Fruit fly (Drosophila melanogaster) whole organism, embryonic: ENCODE data around the gene Ns1.

Experiments
- Atf-2 ChIP-seq: fragments of 200-800 bp; sonication (Bioruptor generic); optimal IDR thresholded peaks from 2 replicates; lab custom pipeline; 2016; ENCODE audit warnings: missing biosample characterization, missing genetic modification characterization
- Atf3 ChIP-seq: fragments of 200-800 bp; sonication (Bioruptor generic); optimal IDR thresholded peaks from 3 replicates; lab custom pipeline; 2016; ENCODE audit warnings: missing biosample characterization, missing genetic modification characterization
- B-H2 ChIP-seq: fragments of 200-800 bp; sonication (Bioruptor generic); optimal IDR thresholded peaks from 2 replicates; lab custom pipeline; 2018; ENCODE audit warnings: missing biosample characterization, mild to moderate bottlenecking, missing genetic modification characterization
- Blimp-1 ChIP-seq: fragments of 200-800 bp; sonication (Bioruptor generic); optimal IDR thresholded peaks from 3 replicates; lab custom pipeline; 2018; ENCODE audit warnings: missing biosample characterization, missing genetic modification characterization, mild to moderate bottlenecking, moderate library complexity, missing genetic modification reagents
- C15 ChIP-seq: fragments of 200-800 bp; sonication (Bioruptor generic); IDR thresholded peaks from 3 replicates; pipeline ENCODE4 v1.3.6; 2022; ENCODE audit warnings: missing biosample characterization, missing genetic modification characterization
- CG10209 ChIP-seq: fragments of 200-800 bp; sonication (Bioruptor generic); optimal IDR thresholded peaks from 3 replicates; lab custom pipeline; 2017; ENCODE audit warnings: missing biosample characterization, mild to moderate bottlenecking, missing genetic modification characterization, missing genetic modification reagents
- CG10565 ChIP-seq: fragments of 200-800 bp; sonication (Bioruptor generic); optimal IDR thresholded peaks from 3 replicates; lab custom pipeline; 2016; ENCODE audit warnings: missing biosample characterization, mild to moderate bottlenecking, missing genetic modification characterization
- CG13123 ChIP-seq: fragments of 200-800 bp; sonication (Bioruptor generic); optimal IDR thresholded peaks from 2 replicates; lab custom pipeline; 2016; ENCODE audit warnings: missing biosample characterization, missing genetic modification characterization
- CG1647 ChIP-seq: fragments of 200-800 bp; sonication (Bioruptor generic); optimal IDR thresholded peaks from 3 replicates; lab custom pipeline; 2016; ENCODE audit warnings: missing biosample characterization, missing genetic modification characterization
- CG16779 ChIP-seq: fragments of 200-800 bp; sonication (Bioruptor generic); IDR thresholded peaks from 2 replicates; pipeline ENCODE4 v1.3.6; 2022; ENCODE audit warnings: missing biosample characterization, missing genetic modification characterization
- CG17612 ChIP-seq: fragments of 200-800 bp; sonication (Bioruptor generic); IDR thresholded peaks from 2 replicates; pipeline ENCODE4 v1.3.6; 2022; ENCODE audit warnings: missing biosample characterization, missing genetic modification characterization
- CG17802 ChIP-seq: fragments of 200-800 bp; sonication (Bioruptor generic); optimal IDR thresholded peaks from 2 replicates; lab custom pipeline; 2018; ENCODE audit warnings: missing biosample characterization, mild to moderate bottlenecking, missing genetic modification characterization, moderate library complexity
- CG2116 ChIP-seq: fragments of 200-800 bp; sonication (Bioruptor generic); optimal IDR thresholded peaks from 3 replicates; lab custom pipeline; 2018; ENCODE audit warnings: missing biosample characterization, mild to moderate bottlenecking, missing genetic modification characterization
- CG2202 ChIP-seq: fragments of 200-800 bp; sonication (Bioruptor generic); optimal IDR thresholded peaks from 2 replicates; lab custom pipeline; 2018; ENCODE audit warnings: missing biosample characterization, mild to moderate bottlenecking, missing genetic modification characterization
- CG2875 ChIP-seq: fragments of 200-800 bp; sonication (Bioruptor generic); optimal IDR thresholded peaks from 2 replicates; lab custom pipeline; 2017; ENCODE audit warnings: missing biosample characterization, mild to moderate bottlenecking, missing genetic modification characterization, missing genetic modification reagents
- CG32532 ChIP-seq: fragments of 200-800 bp; sonication (Bioruptor generic); IDR thresholded peaks from 2 replicates; pipeline ENCODE4 v1.3.6; 2022; ENCODE audit warnings: missing biosample characterization, missing genetic modification characterization
- CG3726 ChIP-seq: fragments of 200-800 bp; sonication (Bioruptor generic); IDR thresholded peaks from 3 replicates; pipeline ENCODE4, ENCODE4 v1.3.6; 2022; ENCODE audit warnings: missing biosample characterization, missing genetic modification characterization
- CG4328 ChIP-seq: fragments of 200-800 bp; sonication (Bioruptor generic); optimal IDR thresholded peaks from 3 replicates; lab custom pipeline; 2017; ENCODE audit warnings: missing biosample characterization, missing genetic modification reagents, missing genetic modification characterization
- CG6683 ChIP-seq: fragments of 200-800 bp; sonication (Bioruptor generic); optimal IDR thresholded peaks from 2 replicates; lab custom pipeline; 2017; ENCODE audit warnings: missing biosample characterization, mild to moderate bottlenecking, missing genetic modification characterization, missing genetic modification reagents
- CG6689 ChIP-seq: fragments of 200-800 bp; sonication (Bioruptor generic); IDR thresholded peaks from 2 replicates; pipeline ENCODE4 v1.3.6; 2022; ENCODE audit warnings: missing biosample characterization, missing genetic modification characterization
- CG6765 ChIP-seq: fragments of 200-800 bp; sonication (Bioruptor generic); optimal IDR thresholded peaks from 3 replicates; lab custom pipeline; 2017; ENCODE audit warnings: missing biosample characterization, mild to moderate bottlenecking, missing genetic modification characterization
- CG8944 ChIP-seq: fragments of 200-800 bp; sonication (Bioruptor generic); optimal IDR thresholded peaks from 3 replicates; lab custom pipeline; 2016; ENCODE audit warnings: missing biosample characterization, missing genetic modification characterization
- D19A ChIP-seq: fragments of 200-800 bp; optimal IDR thresholded peaks from 3 replicates; lab custom pipeline; 2019; ENCODE audit warnings: missing biosample characterization, mild to moderate bottlenecking, missing genetic modification characterization, moderate library complexity
- Eip74EF ChIP-seq, 2 experiments: fragments of 200-800 bp in 1 of 2; fragments of >200 bp in 1 of 2; sonication (Bioruptor generic) in 1 of 2; optimal IDR thresholded peaks; 2 replicates each; lab custom pipeline; 2017 to 2019; ENCODE audit warnings: missing biosample characterization in 2 of 2, missing genetic modification characterization in 2 of 2, mild to moderate bottlenecking in 1 of 2, moderate library complexity in 1 of 2
- Elba2 ChIP-seq: fragments of 200-800 bp; sonication (Bioruptor generic); optimal IDR thresholded peaks from 3 replicates; lab custom pipeline; 2016; ENCODE audit warnings: missing biosample characterization, missing genetic modification characterization
- HLH4C ChIP-seq: fragments of 200-800 bp; sonication (Bioruptor generic); IDR thresholded peaks from 3 replicates; pipeline ENCODE4 v1.3.6; 2022; ENCODE audit warnings: missing biosample characterization, missing genetic modification characterization; ENCODE audit not compliant: partially characterized antibody
- Hr78 ChIP-seq, 2 experiments: fragments of 200-800 bp in 1 of 2; fragments of >200 bp in 1 of 2; sonication (Bioruptor generic) in 1 of 2; optimal IDR thresholded peaks; 2 replicates each; lab custom pipeline; 2017 to 2019; ENCODE audit warnings: missing biosample characterization in 2 of 2, missing genetic modification characterization in 2 of 2, mild to moderate bottlenecking in 1 of 2, moderate library complexity in 1 of 2
- MTF-1 ChIP-seq: fragments of 200-800 bp; sonication (Bioruptor generic); optimal IDR thresholded peaks from 2 replicates; lab custom pipeline; 2018; ENCODE audit warnings: missing biosample characterization, mild to moderate bottlenecking, missing genetic modification characterization, borderline replicate concordance
- Ptx1 ChIP-seq: fragments of 200-800 bp; sonication (Bioruptor generic); IDR thresholded peaks from 2 replicates; pipeline ENCODE4 v1.3.6; 2022; ENCODE audit warnings: missing biosample characterization, missing genetic modification characterization
- Rx ChIP-seq: fragments of 200-800 bp; sonication (Bioruptor generic); IDR thresholded peaks from 2 replicates; pipeline ENCODE4 v1.3.6; 2022; ENCODE audit warnings: missing biosample characterization, missing genetic modification characterization
- Sry-δ ChIP-seq: fragments of 200-800 bp; sonication (Bioruptor generic); optimal IDR thresholded peaks from 2 replicates; lab custom pipeline; 2016; ENCODE audit warnings: missing biosample characterization, missing genetic modification characterization
- Xrp1 ChIP-seq: fragments of 200-800 bp; sonication (Bioruptor generic); IDR thresholded peaks from 2 replicates; pipeline ENCODE4 v1.3.6; 2022; ENCODE audit warnings: missing biosample characterization, missing genetic modification characterization
- cas ChIP-seq: fragments of 200-800 bp; sonication (Bioruptor generic); IDR thresholded peaks from 2 replicates; pipeline ENCODE4 v1.3.6; 2022; ENCODE audit warnings: missing biosample characterization, missing genetic modification characterization
- cato ChIP-seq: fragments of 200-800 bp; sonication (Bioruptor generic); optimal IDR thresholded peaks from 2 replicates; lab custom pipeline; 2016; ENCODE audit warnings: missing biosample characterization, missing genetic modification characterization, borderline replicate concordance
- crc ChIP-seq: fragments of 200-800 bp; sonication (Bioruptor generic); optimal IDR thresholded peaks from 2 replicates; lab custom pipeline; 2016; ENCODE audit warnings: missing biosample characterization, missing genetic modification characterization
- da ChIP-seq: fragments of 200-800 bp; sonication (Bioruptor generic); optimal IDR thresholded peaks from 2 replicates; lab custom pipeline; 2016; ENCODE audit warnings: missing biosample characterization, missing genetic modification characterization
- eve ChIP-seq, 2 experiments: fragments of >200 bp; optimal IDR thresholded peaks; 2 replicates each; lab custom pipeline; 2017; ENCODE audit warnings: missing biosample characterization in 2 of 2, missing genetic modification characterization in 2 of 2
- fd96Cb ChIP-seq: fragments of 200-800 bp; sonication (Bioruptor generic); optimal IDR thresholded peaks from 2 replicates; lab custom pipeline; 2018; ENCODE audit warnings: missing biosample characterization, mild to moderate bottlenecking, missing genetic modification characterization, moderate library complexity
- gcm ChIP-seq: fragments of 200-800 bp; sonication (Bioruptor generic); optimal IDR thresholded peaks from 2 replicates; lab custom pipeline; 2019; ENCODE audit warnings: missing biosample characterization, mild to moderate bottlenecking, missing genetic modification characterization, moderate library complexity
- hb ChIP-seq: fragments of 200-800 bp; sonication (Bioruptor generic); IDR thresholded peaks from 3 replicates; pipeline ENCODE4 v1.3.6; 2022; ENCODE audit warnings: missing biosample characterization, missing genetic modification characterization; ENCODE audit not compliant: partially characterized antibody
- hbn ChIP-seq: fragments of 200-800 bp; sonication (Bioruptor generic); IDR thresholded peaks from 2 replicates; pipeline ENCODE4 v1.3.6; 2022; ENCODE audit warnings: missing biosample characterization, missing genetic modification characterization; ENCODE audit not compliant: partially characterized antibody
- insv ChIP-seq, 2 experiments: fragments of 200-800 bp; sonication (Bioruptor generic); optimal IDR thresholded peaks; 3 replicates each; lab custom pipeline; 2016 to 2018; ENCODE audit warnings: missing biosample characterization in 2 of 2, missing genetic modification characterization in 2 of 2
- lab ChIP-seq: fragments of 200-800 bp; sonication (Bioruptor generic); optimal IDR thresholded peaks from 3 replicates; lab custom pipeline; 2017; ENCODE audit warnings: missing biosample characterization, missing genetic modification characterization, mild to moderate bottlenecking, moderate library complexity, missing genetic modification reagents
- org-1 ChIP-seq: fragments of 200-800 bp; sonication (Bioruptor generic); optimal IDR thresholded peaks from 2 replicates; lab custom pipeline; 2017; ENCODE audit warnings: missing biosample characterization, missing genetic modification characterization
- rib ChIP-seq: fragments of 200-800 bp; sonication (Bioruptor generic); IDR thresholded peaks from 2 replicates; pipeline ENCODE4 v1.3.6; 2022; ENCODE audit warnings: missing biosample characterization, missing genetic modification characterization
- seq ChIP-seq: fragments of 200-800 bp; sonication (Bioruptor generic); IDR thresholded peaks from 2 replicates; pipeline ENCODE4 v1.3.6; 2022; ENCODE audit warnings: missing biosample characterization, missing genetic modification characterization
- stc ChIP-seq: fragments of 200-800 bp; sonication (Bioruptor generic); IDR thresholded peaks from 2 replicates; pipeline ENCODE4 v1.3.6; 2022; ENCODE audit warnings: missing biosample characterization, missing genetic modification characterization
- tgo ChIP-seq: fragments of 200-800 bp; sonication (Bioruptor generic); IDR thresholded peaks from 3 replicates; pipeline ENCODE4 v1.3.6; 2022; ENCODE audit warnings: missing biosample characterization, missing genetic modification characterization
- zf30C ChIP-seq: fragments of 200-800 bp; sonication (Bioruptor generic); optimal IDR thresholded peaks from 3 replicates; lab custom pipeline; 2018; ENCODE audit warnings: missing biosample characterization, mild to moderate bottlenecking, missing genetic modification characterization

The Ns1 gene

dm6 chr3R:17056183-17056904 lies 16.1 kb downstream of the Ns1 start (continued):
- TF ChIP-seq cas (GFP tag; lab: Robert Waterston, UW) (no peak), Atf-2 (no peak), CG2116 (GFP tag; lab: Kevin White, UChicago) (peak; percentile 14), Blimp-1 (peak; percentile 2), CG6689 (no peak), Xrp1 (GFP tag; lab: Robert Waterston, UW) (no peak), da (no peak), Hr78 (GFP tag; optimal IDR thresholded peaks at IDR 0.05; lab: Kevin White, UChicago) (peak in 1 of 2 experiments; percentile 59), gcm (GFP tag; lab: Kevin White, UChicago) (peak; percentile 53), crc (no peak), fd96Cb (tag; lab: Kevin White, UChicago) (no peak), Atf3 (peak; percentile 77), C15 (GFP tag; lab: Robert Waterston, UW) (no peak), CG13123 (no peak), cato (GFP tag; lab: Kevin White, UChicago) (no peak), CG10565 (GFP tag; lab: Kevin White, UChicago) (no peak), Ptx1 (GFP tag; lab: Robert Waterston, UW) (no peak), D19A (tag; lab: Kevin White, UChicago) (no peak), Elba2 (no peak), stc (GFP tag; lab: Robert Waterston, UW) (no peak), CG10209 (GFP tag; lab: Kevin White, UChicago) (peak; percentile 95), CG8944 (GFP tag; lab: Kevin White, UChicago) (no peak), Sry-δ (GFP tag; lab: Kevin White, UChicago) (no peak), lab (GFP tag; lab: Kevin White, UChicago) (peak; percentile 30), CG32532 (GFP tag; lab: Robert Waterston, UW) (peak; percentile 12; the same call in 1 of the 2 replicates), CG4328 (GFP tag; lab: Kevin White, UChicago) (no peak), zf30C (GFP tag; lab: Kevin White, UChicago) (peak; percentile 33), seq (GFP tag; lab: Robert Waterston, UW) (no peak), CG3726 (GFP tag; lab: Robert Waterston, UW) (no peak), org-1 (peak; percentile 25), MTF-1 (GFP tag; lab: Kevin White, UChicago) (no peak), CG17802 (tag; lab: Kevin White, UChicago) (no peak), rib (GFP tag; lab: Robert Waterston, UW) (peak; percentile 76; the same call in 1 of the 2 replicates), Eip74EF (GFP tag; optimal IDR thresholded peaks at IDR 0.05; lab: Kevin White, UChicago) (peak in 1 of 2 experiments; percentile 46), B-H2 (GFP tag; lab: Kevin White, UChicago) (peak; percentile 24), hbn (GFP tag; lab: Robert Waterston, UW) (no peak; the same call in 1 of the 2 replicates), CG2875 (GFP tag; lab: Kevin White, UChicago) (no peak), CG1647 (GFP tag; lab: Kevin White, UChicago) (no peak), CG6765 (peak; percentile 62), CG16779 (no peak), Rx (GFP tag; lab: Robert Waterston, UW) (0 out of 2 replicates have a peak, but pooled peaks have one; percentile 25), hb (GFP tag; lab: Robert Waterston, UW) (no peak), CG17612 (GFP tag; lab: Robert Waterston, UW) (no peak), HLH4C (GFP tag; lab: Robert Waterston, UW) (0 out of 3 replicates have a peak, but pooled peaks have one; percentile 32), insv (GFP tag; optimal IDR thresholded peaks at IDR 0.05; lab: Kevin White, UChicago) (no peak), tgo (no peak), CG2202 (tag; lab: Kevin White, UChicago) (no peak), eve (GFP tag; optimal IDR thresholded peaks at IDR 0.05; lab: Kevin White, UChicago) (no peak), CG6683 (GFP tag; lab: Kevin White, UChicago) (no peak)
